Worm (Caenorhabditis elegans) whole organism, young adult: ENCODE data around the gene srw-57.
"Not testable (repeated sequence)": the region's sequence is repeated elsewhere in the genome, so short reads cannot be mapped to it uniquely, and the experiment has no call there.

Experiments used
- B0336.3 ChIP-seq: fragments of 200-800 bp; sonication (Bioruptor generic); IDR thresholded peaks from 2 replicates; pipeline ENCODE4 v1.3.6; 2022; ENCODE audit warnings: missing genetic modification characterization, missing compliant biosample characterization
- F10E7.11 ChIP-seq: sonication (generic microtip); optimal IDR thresholded peaks from 2 replicates; lab custom pipeline; 2017; ENCODE audit warnings: mild to moderate bottlenecking, missing genetic modification characterization, moderate library complexity, missing compliant biosample characterization
- F22D6.2 ChIP-seq: sonication (generic microtip); optimal IDR thresholded peaks from 2 replicates; lab custom pipeline; 2016; ENCODE audit warnings: mild to moderate bottlenecking, missing genetic modification characterization, missing compliant biosample characterization
- F39B2.1 ChIP-seq: fragments of 200-800 bp; sonication (Bioruptor generic); IDR thresholded peaks from 2 replicates; pipeline ENCODE4 v1.3.6; 2022; ENCODE audit warnings: missing genetic modification reagents, missing genetic modification characterization, missing compliant biosample characterization
- F52B5.7 ChIP-seq: sonication (generic microtip); optimal IDR thresholded peaks from 2 replicates; lab custom pipeline; 2016; ENCODE audit warnings: mild to moderate bottlenecking, missing genetic modification characterization, missing compliant biosample characterization
- K11D2.4 ChIP-seq: fragments of 200-800 bp; sonication (Bioruptor generic); IDR thresholded peaks from 2 replicates; pipeline ENCODE4 v1.3.6; 2022; ENCODE audit warnings: missing genetic modification reagents, missing genetic modification characterization, missing compliant biosample characterization
- T07F8.4 ChIP-seq: sonication (generic microtip); optimal IDR thresholded peaks from 2 replicates; lab custom pipeline; 2016; ENCODE audit warnings: mild to moderate bottlenecking, missing genetic modification characterization, moderate library complexity, missing compliant biosample characterization
- Y56A3A.18 ChIP-seq: fragments of 200-800 bp; sonication (Bioruptor generic); IDR thresholded peaks from 2 replicates; pipeline ENCODE4 v1.3.6; 2022; ENCODE audit warnings: missing genetic modification reagents, missing genetic modification characterization, missing compliant biosample characterization
- Y95B8A.8 ChIP-seq: fragments of 200-800 bp; sonication (Bioruptor generic); IDR thresholded peaks from 2 replicates; pipeline ENCODE4 v1.3.6; 2022; ENCODE audit warnings: missing genetic modification reagents, missing genetic modification characterization, missing compliant biosample characterization
- ZK185.1 ChIP-seq: sonication (generic microtip); optimal IDR thresholded peaks from 2 replicates; lab custom pipeline; 2016; ENCODE audit warnings: mild to moderate bottlenecking, missing genetic modification characterization, missing compliant biosample characterization; ENCODE audit not compliant: poor library complexity, severe bottlenecking
- ama-1 ChIP-seq, 3 experiments: fragments of 150-350 bp in 1 of 3; sonication (generic microtip) in 2 of 3; optimal IDR thresholded peaks; 2 replicates each; lab custom pipeline; 2014 to 2018; ENCODE audit warnings: missing biosample characterization in 2 of 3, missing genetic modification characterization in 2 of 3, missing genetic modification reagents in 2 of 3
- aptf-3 ChIP-seq: fragments of 200-800 bp; sonication (Bioruptor generic); IDR thresholded peaks from 2 replicates; pipeline ENCODE4 v1.3.6; 2022; ENCODE audit warnings: missing genetic modification characterization, missing compliant biosample characterization
- athp-1 ChIP-seq: sonication (generic microtip); optimal IDR thresholded peaks from 2 replicates; lab custom pipeline; 2017; ENCODE audit warnings: mild to moderate bottlenecking, missing genetic modification characterization, missing compliant biosample characterization
- chd-7 ChIP-seq: sonication (generic microtip); optimal IDR thresholded peaks from 2 replicates; lab custom pipeline; 2016; ENCODE audit warnings: mild to moderate bottlenecking, missing genetic modification characterization, moderate library complexity, missing compliant biosample characterization
- die-1 ChIP-seq: sonication (generic microtip); optimal IDR thresholded peaks from 2 replicates; lab custom pipeline; 2016; ENCODE audit warnings: missing genotype, mild to moderate bottlenecking, missing genetic modification characterization, missing compliant biosample characterization
- dox-1 ChIP-seq: fragments of 200-800 bp; sonication (Bioruptor generic); IDR thresholded peaks from 2 replicates; pipeline ENCODE4 v1.3.6; 2022; ENCODE audit warnings: missing genetic modification reagents, missing genetic modification characterization, missing compliant biosample characterization
- dpff-1 ChIP-seq: sonication (generic microtip); optimal IDR thresholded peaks from 2 replicates; lab custom pipeline; 2017; ENCODE audit warnings: mild to moderate bottlenecking, missing genetic modification characterization, missing compliant biosample characterization
- hlh-12 ChIP-seq: sonication (generic microtip); optimal IDR thresholded peaks from 2 replicates; lab custom pipeline; 2016; ENCODE audit warnings: missing genetic modification characterization, missing compliant biosample characterization
- hrde-1 ChIP-seq: sonication (generic microtip); optimal IDR thresholded peaks from 2 replicates; lab custom pipeline; 2016; ENCODE audit warnings: missing genetic modification characterization, mild to moderate bottlenecking, missing compliant biosample characterization, moderate library complexity, missing genotype, missing genetic modification reagents, borderline replicate concordance
- hsf-1 ChIP-seq: fragments of 200-800 bp; sonication (Bioruptor generic); IDR thresholded peaks from 2 replicates; pipeline ENCODE4 v1.3.6; 2022; ENCODE audit warnings: missing genetic modification reagents, missing genetic modification characterization, missing compliant biosample characterization
- lag-1 ChIP-seq: fragments of 200-800 bp; sonication (Bioruptor generic); IDR thresholded peaks from 2 replicates; pipeline ENCODE4 v1.3.6; 2022; ENCODE audit warnings: missing genetic modification reagents, missing genetic modification characterization, missing compliant biosample characterization
- madf-10 ChIP-seq: sonication (generic microtip); optimal IDR thresholded peaks from 2 replicates; lab custom pipeline; 2016; ENCODE audit warnings: mild to moderate bottlenecking, missing genetic modification characterization, missing compliant biosample characterization
- madf-8 ChIP-seq: fragments of 200-800 bp; sonication (Bioruptor generic); conservative IDR thresholded peaks from 2 replicates; pipeline ENCODE4 v1.3.6; 2022; ENCODE audit warnings: missing genetic modification reagents, missing genetic modification characterization, missing compliant biosample characterization
- mcd-1 ChIP-seq: fragments of 200-800 bp; sonication (Bioruptor generic); IDR thresholded peaks from 2 replicates; pipeline ENCODE4 v1.3.6; 2022; ENCODE audit warnings: missing genetic modification reagents, missing genetic modification characterization, missing compliant biosample characterization
- nhr-90 ChIP-seq: sonication (generic microtip); optimal IDR thresholded peaks from 2 replicates; lab custom pipeline; 2016; ENCODE audit warnings: missing genotype, mild to moderate bottlenecking, missing genetic modification characterization, missing compliant biosample characterization
- rcor-1 ChIP-seq: fragments of 200-800 bp; sonication (Bioruptor generic); IDR thresholded peaks from 2 replicates; pipeline ENCODE4 v1.3.6; 2022; ENCODE audit warnings: missing genetic modification reagents, missing genetic modification characterization, missing compliant biosample characterization
- sea-2 ChIP-seq: fragments of 200-800 bp; sonication (Bioruptor generic); IDR thresholded peaks from 2 replicates; pipeline ENCODE4 v1.3.6; 2022; ENCODE audit warnings: missing genetic modification characterization, missing compliant biosample characterization
- snpc-4 ChIP-seq, 5 experiments: fragments of 150-350 bp in 1 of 5; sonication (generic microtip) in 4 of 5; optimal IDR thresholded peaks; 2 replicates each; lab custom pipeline; 2014 to 2018; ENCODE audit warnings: missing genetic modification characterization in 5 of 5, missing biosample characterization in 3 of 5, antibody characterized with exemption in 2 of 5, mild to moderate bottlenecking in 2 of 5, missing compliant biosample characterization in 2 of 5, missing genotype in 2 of 5, moderate library complexity in 2 of 5, missing genetic modification reagents in 1 of 5
- unc-62 ChIP-seq: fragments of 150-350 bp; optimal IDR thresholded peaks from 2 replicates; lab custom pipeline; 2014; ENCODE audit warnings: missing biosample characterization, missing genetic modification reagents, missing genetic modification characterization
- zfh-2 ChIP-seq: fragments of 200-800 bp; sonication (Bioruptor generic); conservative IDR thresholded peaks from 2 replicates; pipeline ENCODE4 v1.3.6; 2022; ENCODE audit warnings: missing genetic modification reagents, missing genetic modification characterization, missing compliant biosample characterization
- ztf-25 ChIP-seq: fragments of 200-800 bp; sonication (Bioruptor generic); IDR thresholded peaks from 2 replicates; pipeline ENCODE4 v1.3.6; 2022; ENCODE audit warnings: missing genetic modification reagents, missing genetic modification characterization, missing compliant biosample characterization
- ztf-3 ChIP-seq: fragments of 200-800 bp; sonication (Bioruptor generic); optimal IDR thresholded peaks from 2 replicates; lab custom pipeline; 2018; ENCODE audit warnings: mild to moderate bottlenecking, missing genetic modification characterization, missing compliant biosample characterization

The srw-57 gene

ce11 chrV:15929882-15930281 is 24.9 kb downstream of the srw-57 start, which contains the start of gene srbc-77:
Gene srbc-77 (plus strand): TSS chrV:15930182.
- not testable (repeated sequence) for TF ChIP-seq hrde-1 (tag; lab: Kevin White, UChicago); zfh-2 (GFP tag; lab: Robert Waterston, UW); ztf-3 (GFP tag; lab: Kevin White, UChicago)

- TF ChIP-seq T07F8.4 (tag; lab: Kevin White, UChicago) (no peak), ama-1 (optimal IDR thresholded peaks at IDR 0.05; lab: Kevin White, UChicago) (no peak), ama-1 (GFP tag; optimal IDR thresholded peaks at IDR 0.05; lab: Kevin White, UChicago) (no peak), ztf-25 (GFP tag; lab: Robert Waterston, UW) (no peak), F52B5.7 (tag; lab: Kevin White, UChicago) (no peak), hlh-12 (no peak)
These were observed 26.5 kb downstream of the srw-57 start, which contains the start of gene pzf-1 for ce11 chrV:15928325-15928724. Gene pzf-1 (minus strand): TSS chrV:15928425.

ce11 chrV:15924307-15924706 is 30.5 kb downstream of the srw-57 start, which contains the start of gene nhr-108:
Gene nhr-108 (minus strand): TSS chrV:15924472.
- TF ChIP-seq die-1 (no peak), athp-1 (tag; lab: Kevin White, UChicago) (no peak), Y95B8A.8 (GFP tag; lab: Robert Waterston, UW) (no peak)

- TF ChIP-seq B0336.3 (no peak), F39B2.1 (no peak), die-1 (no peak), F10E7.11 (tag; lab: Kevin White, UChicago) (no peak), Y56A3A.18 (no peak), lag-1 (no peak), dpff-1 (tag; lab: Kevin White, UChicago) (no peak), K11D2.4 (no peak), madf-8 (GFP tag; lab: Robert Waterston, UW) (no peak), mcd-1 (no peak), chd-7 (tag; lab: Kevin White, UChicago) (no peak), rcor-1 (GFP tag; lab: Robert Waterston, UW) (no peak), T07F8.4 (tag; lab: Kevin White, UChicago) (no peak), ztf-25 (GFP tag; lab: Robert Waterston, UW) (no peak), unc-62 (no peak), hsf-1 (GFP tag; lab: Robert Waterston, UW) (no peak), dox-1 (no peak), ZK185.1 (tag; lab: Kevin White, UChicago) (no peak), snpc-4 (GFP tag; optimal IDR thresholded peaks at IDR 0.05; lab: Kevin White, UChicago) (no peak), snpc-4 (tag; optimal IDR thresholded peaks at IDR 0.05; lab: Kevin White, UChicago) (no peak)
These were observed 31.9 kb downstream of the srw-57 start, which contains the start of gene F35E8.13 for ce11 chrV:15922979-15923378. Gene F35E8.13 (plus strand): TSS chrV:15923279.

- TF ChIP-seq F22D6.2 (tag; lab: Kevin White, UChicago): no peak
- TF ChIP-seq aptf-3 (GFP tag; lab: Robert Waterston, UW): no peak
- TF ChIP-seq madf-10 (tag; lab: Kevin White, UChicago): no peak
- TF ChIP-seq sea-2 (GFP tag; lab: Robert Waterston, UW): no peak
- no peak for TF ChIP-seq nhr-90 (tag; lab: Kevin White, UChicago)
These were observed 33.7 kb downstream of the srw-57 start, which contains the start of gene cdr-1 for ce11 chrV:15921102-15921501. Gene cdr-1 (plus strand): TSS chrV:15921309.
